Worm (Caenorhabditis elegans): ENCODE results near the gene mom-1.

Gene mom-1

DNA sequence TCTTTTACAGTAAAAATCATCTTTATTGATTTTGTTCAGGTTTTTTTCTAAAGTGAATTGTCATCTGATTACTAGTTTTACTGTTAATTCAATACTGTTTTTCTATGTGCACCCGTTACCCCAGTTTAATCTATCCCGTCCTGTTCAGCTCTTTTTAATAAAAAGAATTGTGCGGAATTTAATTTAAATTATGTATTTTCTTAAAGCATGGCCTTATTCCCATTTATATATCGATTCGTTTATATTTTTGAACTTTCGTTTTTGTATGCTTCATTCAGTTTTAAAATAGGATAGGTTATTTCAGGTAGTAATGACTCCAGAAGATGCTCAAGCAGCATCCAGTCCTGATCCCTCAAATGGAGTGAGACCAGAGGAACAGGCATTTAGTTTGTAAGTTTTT, 26.2 kb upstream of the mom-1 start, which contains the start of gene W05H9.2:
W05H9.2 (plus strand) TSS at position 301 of the 400 bp plus-strand sequence.
- TF ChIP-seq sdz-12 (GFP tag; optimal IDR thresholded peaks at IDR 0.05): no peak

- TF ChIP-seq nhr-11 (tag; optimal IDR thresholded peaks at IDR 0.05) (no peak), nhr-48 (tag; optimal IDR thresholded peaks at IDR 0.05) (peak; percentile 54), unc-62 (GFP tag; optimal IDR thresholded peaks at IDR 0.05 in 1 of 2) (peak in 1 of 2 experiments; percentile 66), unc-62 (tag; optimal IDR thresholded peaks at IDR 0.05) (no peak), saeg-2 (GFP tag; IDR thresholded peaks at IDR 0.05) (no peak), nhr-77 (tag; optimal IDR thresholded peaks at IDR 0.05) (peak; percentile 70), hlh-11 (tag; optimal IDR thresholded peaks at IDR 0.05) (peak; percentile 89), egl-27 (tag; optimal IDR thresholded peaks at IDR 0.05) (no peak), ztf-11 (tag; optimal IDR thresholded peaks at IDR 0.05) (no peak), ceh-32 (tag; optimal IDR thresholded peaks at IDR 0.05; ENCODE audit: poor library complexity) (no peak), nhr-237 (tag; optimal IDR thresholded peaks at IDR 0.05) (no peak), dve-1 (tag; optimal IDR thresholded peaks at IDR 0.05; ENCODE audit: insufficient read depth) (peak; percentile 94), tra-1 (GFP tag; IDR thresholded peaks at IDR 0.05) (0 out of 2 replicates have a peak, but pooled peaks have one; percentile 49), dmd-6 (GFP tag; IDR thresholded peaks at IDR 0.05) (peak; percentile 90), mdt-29 (GFP tag; IDR thresholded peaks at IDR 0.05) (0 out of 2 replicates have a peak, but pooled peaks have one; percentile 15), mep-1 (tag; optimal IDR thresholded peaks at IDR 0.05) (peak; percentile 50), spr-1 (tag; optimal IDR thresholded peaks at IDR 0.05) (no peak), attf-4 (tag; optimal IDR thresholded peaks at IDR 0.05) (no peak), mxl-2 (GFP tag; conservative IDR thresholded peaks at IDR 0.05) (no peak), ztf-7 (tag; optimal IDR thresholded peaks at IDR 0.05) (peak; percentile 50), ZK546.5 (tag; optimal IDR thresholded peaks at IDR 0.05) (no peak), Y75B8A.6 (GFP tag; IDR thresholded peaks at IDR 0.05) (no peak), lsy-2 (tag; optimal IDR thresholded peaks at IDR 0.05) (peak in 1 of 2 experiments; percentile 17), unc-130 (GFP tag; optimal IDR thresholded peaks at IDR 0.05) (no peak), pqm-1 (tag; optimal IDR thresholded peaks at IDR 0.05) (peak; percentile 93), T26A8.4 (GFP tag; IDR thresholded peaks at IDR 0.05) (0 out of 2 replicates have a peak, but pooled peaks have one; percentile 11), F49E8.2 (tag; optimal IDR thresholded peaks at IDR 0.05; ENCODE audit: borderline replicate concordance) (no peak), lin-15B (tag; optimal IDR thresholded peaks at IDR 0.05) (no peak), arid-1 (GFP tag; conservative IDR thresholded peaks at IDR 0.05) (no peak), T20F7.1 (GFP tag; optimal IDR thresholded peaks at IDR 0.05) (peak; percentile 56), mxl-3 (GFP tag; optimal IDR thresholded peaks at IDR 0.05) (no peak), nhr-102 (tag; optimal IDR thresholded peaks at IDR 0.05) (peak; percentile 37), hif-1 (tag; optimal IDR thresholded peaks at IDR 0.05) (peak in 1 of 2 experiments; percentile 49), nhr-6 (tag; optimal IDR thresholded peaks at IDR 0.05) (no peak), lin-29 (GFP tag; IDR thresholded peaks at IDR 0.05) (no peak), daf-16 (GFP tag; optimal IDR thresholded peaks at IDR 0.05) (peak in 1 of 2 experiments; percentile 85), daf-16 (tag; optimal IDR thresholded peaks at IDR 0.05) (peak; percentile 99), dpl-1 (GFP tag; optimal IDR thresholded peaks at IDR 0.05) (no peak), cey-2 (tag; optimal IDR thresholded peaks at IDR 0.05; ENCODE audit: borderline replicate concordance, insufficient read depth) (no peak), madf-5 (GFP tag; IDR thresholded peaks at IDR 0.05) (no peak), aha-1 (tag) (peak; percentile 10), nhr-28 (tag; optimal IDR thresholded peaks at IDR 0.05) (peak; percentile 94), vab-7 (GFP tag; IDR thresholded peaks at IDR 0.05) (no peak), hlh-30 (tag; optimal IDR thresholded peaks at IDR 0.05; ENCODE audit: insufficient read depth) (peak; percentile 76), madf-9 (GFP tag; conservative IDR thresholded peaks at IDR 0.05) (no peak), php-3 (GFP tag; IDR thresholded peaks at IDR 0.05) (peak; percentile 88), nhr-111 (GFP tag; optimal IDR thresholded peaks at IDR 0.05) (no peak), pha-4 (GFP tag; IDR thresholded peaks at IDR 0.05) (no peak), pha-4 (tag; optimal IDR thresholded peaks at IDR 0.05) (no peak)
Measured at ce11 chrX:6271718-6272117, 21.2 kb upstream of the mom-1 start, which contains the start of gene lro-1. lro-1 (plus strand) TSS chrX:6272089.

Measured in whole organism, L4 larva.